Fruit fly (Drosophila melanogaster) Kc167 (cell line): Measurements from ENCODE around the gene CG18259.

Experiments used
- Myc ChIP-seq: fragments of >200 bp; optimal IDR thresholded peaks from 2 replicates; lab custom pipeline; 2017; ENCODE audit warnings: missing external identifiers
- Sin3A ChIP-seq: fragments of >200 bp; optimal IDR thresholded peaks from 2 replicates; lab custom pipeline; 2018; ENCODE audit warnings: missing external identifiers
- insv ChIP-seq: fragments of >200 bp; optimal IDR thresholded peaks from 3 replicates; lab custom pipeline; 2018; ENCODE audit warnings: missing external identifiers
- psq ChIP-seq: fragments of >200 bp; optimal IDR thresholded peaks from 2 replicates; lab custom pipeline; 2017; ENCODE audit warnings: missing external identifiers
- ttk ChIP-seq: sonication (Bioruptor generic); optimal IDR thresholded peaks from 2 replicates; lab custom pipeline; 2017; ENCODE audit warnings: missing external identifiers

DNA sequence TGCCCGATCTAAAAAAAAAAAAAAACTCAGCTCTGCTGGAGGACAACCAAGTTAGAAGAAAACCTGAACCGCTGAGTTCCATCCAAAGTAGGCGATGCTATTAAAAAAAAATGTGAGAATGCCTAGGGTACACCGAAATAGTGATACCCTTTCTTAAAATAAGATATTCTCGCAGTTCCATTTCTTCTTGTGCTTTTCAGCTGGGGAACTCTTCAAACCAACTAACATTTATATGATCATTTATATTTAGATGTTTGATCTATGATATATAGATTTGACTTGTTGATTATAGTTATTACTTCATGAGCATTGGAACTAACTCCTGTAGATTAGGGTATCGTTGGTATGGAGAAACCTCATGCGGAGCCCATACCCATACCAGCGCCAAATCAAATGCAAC lies 16.9 kb upstream of the CG18259 start:
- TF ChIP-seq Myc (no peak), insv (lab: Kevin White, UChicago) (no peak), ttk (no peak), Sin3A (lab: Kevin White, UChicago) (no peak), psq (lab: Kevin White, UChicago) (no peak)
